Worm (Caenorhabditis elegans) whole organism, mixed stage, embryonic: ENCODE measurements around the gene egas-4.

ENCODE experiments used
- M03D4.4 ChIP-seq: sonication (generic microtip); optimal IDR thresholded peaks from 2 replicates; lab custom pipeline; 2017; ENCODE audit warnings: mild to moderate bottlenecking, missing genetic modification characterization, missing compliant biosample characterization
- bed-3 ChIP-seq: fragments of 200-800 bp; sonication (Bioruptor generic); optimal IDR thresholded peaks from 3 replicates; lab custom pipeline; 2018; ENCODE audit warnings: mild to moderate bottlenecking, missing genetic modification characterization, moderate library complexity, missing compliant biosample characterization
- blmp-1 ChIP-seq: fragments of 150-350 bp; optimal IDR thresholded peaks from 2 replicates; lab custom pipeline; 2014; ENCODE audit warnings: missing biosample characterization, missing genetic modification characterization
- ceh-39 ChIP-seq: fragments of 150-350 bp; optimal IDR thresholded peaks from 2 replicates; lab custom pipeline; 2014; ENCODE audit warnings: missing biosample characterization, missing genetic modification characterization
- ceh-83 ChIP-seq: fragments of 200-800 bp; sonication (Bioruptor generic); optimal IDR thresholded peaks from 2 replicates; lab custom pipeline; 2018; ENCODE audit warnings: mild to moderate bottlenecking, missing genetic modification characterization, missing compliant biosample characterization
- ces-1 ChIP-seq: fragments of 150-350 bp; optimal IDR thresholded peaks from 2 replicates; lab custom pipeline; 2014; ENCODE audit warnings: missing biosample characterization, missing genetic modification reagents, missing genetic modification characterization
- cnd-1 ChIP-seq: fragments of 200-800 bp; sonication (Bioruptor generic); optimal IDR thresholded peaks from 2 replicates; lab custom pipeline; 2018; ENCODE audit warnings: mild to moderate bottlenecking, missing genetic modification characterization, missing compliant biosample characterization
- elt-1 ChIP-seq: sonication (generic microtip); optimal IDR thresholded peaks from 2 replicates; lab custom pipeline; 2017; ENCODE audit warnings: missing genetic modification characterization, mild to moderate bottlenecking, missing compliant biosample characterization, antibody characterized with exemption, moderate library complexity, borderline replicate concordance; ENCODE audit not compliant: insufficient read depth
- flh-1 ChIP-seq: fragments of 200-800 bp; sonication (Bioruptor generic); optimal IDR thresholded peaks from 2 replicates; lab custom pipeline; 2018; ENCODE audit warnings: mild to moderate bottlenecking, missing genetic modification characterization, moderate library complexity, missing compliant biosample characterization
- ham-2 ChIP-seq: fragments of 200-800 bp; sonication (Bioruptor generic); optimal IDR thresholded peaks from 2 replicates; lab custom pipeline; 2018; ENCODE audit warnings: mild to moderate bottlenecking, missing genetic modification characterization, missing compliant biosample characterization
- hlh-1 ChIP-seq: fragments of 150-350 bp; optimal IDR thresholded peaks from 2 replicates; lab custom pipeline; 2014; ENCODE audit warnings: missing biosample characterization, missing genetic modification reagents, missing genetic modification characterization
- lin-32 ChIP-seq: fragments of 200-800 bp; sonication (Bioruptor generic); optimal IDR thresholded peaks from 2 replicates; lab custom pipeline; 2018; ENCODE audit warnings: mild to moderate bottlenecking, missing genetic modification characterization, missing compliant biosample characterization
- lsy-2 ChIP-seq: fragments of 150-350 bp; optimal IDR thresholded peaks from 2 replicates; lab custom pipeline; 2014; ENCODE audit warnings: missing biosample characterization, missing genetic modification characterization
- mab-5 ChIP-seq: fragments of 150-350 bp; optimal IDR thresholded peaks from 2 replicates; lab custom pipeline; 2014; ENCODE audit warnings: missing biosample characterization, missing genetic modification characterization
- mep-1 ChIP-seq: fragments of 150-350 bp; optimal IDR thresholded peaks from 2 replicates; lab custom pipeline; 2017; ENCODE audit warnings: missing biosample characterization, missing genetic modification reagents, missing genetic modification characterization, inconsistent platforms
- mls-2 ChIP-seq: sonication (generic microtip); optimal IDR thresholded peaks from 2 replicates; lab custom pipeline; 2016; ENCODE audit warnings: mild to moderate bottlenecking, missing genetic modification characterization, moderate library complexity, missing compliant biosample characterization
- nhr-12 ChIP-seq: fragments of 150-350 bp; optimal IDR thresholded peaks from 2 replicates; lab custom pipeline; 2014; ENCODE audit warnings: missing biosample characterization, missing genetic modification characterization
- nhr-2 ChIP-seq: fragments of 150-350 bp; optimal IDR thresholded peaks from 2 replicates; lab custom pipeline; 2014; ENCODE audit warnings: missing biosample characterization, missing genetic modification characterization
- nhr-28 ChIP-seq: fragments of 150-350 bp; optimal IDR thresholded peaks from 2 replicates; lab custom pipeline; 2014; ENCODE audit warnings: missing biosample characterization, missing genetic modification characterization
- pha-4 ChIP-seq: fragments of 150-350 bp; optimal IDR thresholded peaks from 2 replicates; lab custom pipeline; 2018; ENCODE audit warnings: missing biosample characterization, missing genetic modification reagents, missing genetic modification characterization
- sem-2 ChIP-seq: fragments of 200-800 bp; sonication (Bioruptor generic); optimal IDR thresholded peaks from 2 replicates; lab custom pipeline; 2018; ENCODE audit warnings: mild to moderate bottlenecking, missing genetic modification characterization, missing compliant biosample characterization
- snpc-4 ChIP-seq: fragments of 150-350 bp; optimal IDR thresholded peaks from 2 replicates; lab custom pipeline; 2014; ENCODE audit warnings: missing biosample characterization, missing genetic modification characterization
- sptf-1 ChIP-seq: sonication (generic microtip); optimal IDR thresholded peaks from 2 replicates; lab custom pipeline; 2017; ENCODE audit warnings: mild to moderate bottlenecking, missing genetic modification characterization, moderate library complexity, missing compliant biosample characterization
- tbx-8 ChIP-seq: fragments of 200-800 bp; sonication (Bioruptor generic); optimal IDR thresholded peaks from 2 replicates; lab custom pipeline; 2018; ENCODE audit warnings: mild to moderate bottlenecking, missing genetic modification characterization, moderate library complexity, missing compliant biosample characterization
- unc-120 ChIP-seq: sonication (generic microtip); optimal IDR thresholded peaks from 2 replicates; lab custom pipeline; 2017; ENCODE audit warnings: missing genetic modification characterization, missing compliant biosample characterization; ENCODE audit not compliant: poor library complexity, severe bottlenecking
- unc-39 ChIP-seq: fragments of 150-350 bp; optimal IDR thresholded peaks from 2 replicates; lab custom pipeline; 2014; ENCODE audit warnings: missing biosample characterization, missing genetic modification characterization
- zip-8 ChIP-seq: fragments of 150-350 bp; optimal IDR thresholded peaks from 2 replicates; lab custom pipeline; 2014; ENCODE audit warnings: missing biosample characterization, missing genetic modification characterization
- ztf-11 ChIP-seq: fragments of 150-350 bp; optimal IDR thresholded peaks from 2 replicates; lab custom pipeline; 2014; ENCODE audit warnings: missing biosample characterization, missing genetic modification characterization

The egas-4 gene

ce11 chrIV:7473159-7473649 is 24.4 kb downstream of the egas-4 start, which contains the start of the genes plk-3 and F55G1.6:
plk-3 (minus strand) TSS chrIV:7473209.
F55G1.6 (plus strand) TSS chrIV:7473517.
- TF ChIP-seq unc-39 (tag; lab: Kevin White, UChicago) (no peak), ztf-11 (no peak), lsy-2 (tag; lab: Kevin White, UChicago) (no peak), hlh-1 (tag; lab: Kevin White, UChicago) (no peak), ces-1 (no peak), sptf-1 (tag; lab: Kevin White, UChicago) (no peak), nhr-2 (tag; lab: Kevin White, UChicago) (no peak), flh-1 (no peak)
- TF ChIP-seq, all 35 proteins: peak for 0

- TF ChIP-seq sem-2 (GFP tag; lab: Kevin White, UChicago) (no peak), ham-2 (no peak), blmp-1 (tag; lab: Kevin White, UChicago) (no peak), unc-39 (tag; lab: Kevin White, UChicago) (no peak), lin-32 (GFP tag; lab: Kevin White, UChicago) (no peak)
- TF ChIP-seq, all 35 proteins: peak for 0
Measured at ce11 chrIV:7469782-7470413, 27.8 kb downstream of the egas-4 start, which contains the start of gene F55G1.7. F55G1.7 (minus strand) TSS chrIV:7469832.

- TF ChIP-seq lin-32 (GFP tag; lab: Kevin White, UChicago) (no peak), elt-1 (tag; lab: Kevin White, UChicago) (no peak), lsy-2 (tag; lab: Kevin White, UChicago) (no peak), pha-4 (tag; lab: Kevin White, UChicago) (no peak), blmp-1 (tag; lab: Kevin White, UChicago) (no peak), cnd-1 (no peak), ceh-83 (no peak), bed-3 (GFP tag; lab: Kevin White, UChicago) (no peak)
Measured at ce11 chrIV:7468638-7469037, 29.0 kb downstream of the egas-4 start.

- no peak for TF ChIP-seq elt-1 (tag; lab: Kevin White, UChicago)
- TF ChIP-seq mep-1 (tag; lab: Kevin White, UChicago) = no peak
- TF ChIP-seq hlh-1 (tag; lab: Kevin White, UChicago) = no peak
- no peak for TF ChIP-seq ceh-39 (tag; lab: Kevin White, UChicago)
- TF ChIP-seq ceh-83 = no peak
- no peak for TF ChIP-seq zip-8 (tag; lab: Kevin White, UChicago)
- TF ChIP-seq lin-32 (GFP tag; lab: Kevin White, UChicago) = no peak
- TF ChIP-seq blmp-1 (tag; lab: Kevin White, UChicago) = no peak
- no peak for TF ChIP-seq M03D4.4 (tag; lab: Kevin White, UChicago)
- TF ChIP-seq mls-2 (tag; lab: Kevin White, UChicago) = no peak
- no peak for TF ChIP-seq flh-1
- no peak for TF ChIP-seq nhr-28 (tag; lab: Kevin White, UChicago)
- TF ChIP-seq nhr-2 (tag; lab: Kevin White, UChicago) = no peak
- TF ChIP-seq nhr-12 = no peak
- TF ChIP-seq mab-5 = no peak
- TF ChIP-seq unc-39 (tag; lab: Kevin White, UChicago) = no peak
- no peak for TF ChIP-seq unc-120
- TF ChIP-seq tbx-8 (GFP tag; lab: Kevin White, UChicago) = no peak
- no peak for TF ChIP-seq snpc-4 (tag; lab: Kevin White, UChicago)
Measured at ce11 chrIV:7467170-7467569, 30.5 kb downstream of the egas-4 start.

DNA sequence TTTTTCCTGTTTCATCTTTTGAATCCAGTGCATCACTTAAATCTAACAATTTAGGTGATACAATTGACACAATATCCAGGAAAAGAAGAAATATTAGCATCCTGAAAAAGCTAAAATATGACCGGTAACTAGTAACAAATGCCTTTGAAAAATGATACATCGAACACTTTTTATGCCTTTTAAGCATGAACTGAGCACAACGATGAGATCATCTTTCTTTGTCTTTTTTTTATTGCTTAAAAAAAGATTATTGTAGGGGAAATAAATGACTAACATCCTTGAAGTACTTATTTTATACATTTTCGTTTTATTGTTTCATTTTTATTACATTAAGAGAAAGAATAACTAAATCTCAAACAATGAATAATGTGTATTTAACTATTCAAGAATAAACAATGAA is 31.8 kb downstream of the egas-4 start, which contains the start of gene F13B6.3:
Gene F13B6.3 (minus strand): TSS at position 101 of the 400 bp plus-strand sequence.
- TF ChIP-seq bed-3 (GFP tag; lab: Kevin White, UChicago) = no peak
- no peak for TF ChIP-seq unc-39 (tag; lab: Kevin White, UChicago)
- TF ChIP-seq lin-32 (GFP tag; lab: Kevin White, UChicago) = no peak
- no peak for TF ChIP-seq flh-1
- no peak for TF ChIP-seq ces-1
- TF ChIP-seq mep-1 (tag; lab: Kevin White, UChicago) = no peak
- no peak for TF ChIP-seq sptf-1 (tag; lab: Kevin White, UChicago)
- TF ChIP-seq ham-2 = no peak
- no peak for TF ChIP-seq elt-1 (tag; lab: Kevin White, UChicago)
